Fruit fly (Drosophila melanogaster) whole organism, prepupa: ENCODE results near the gene Karl.

Experiments
- CG34406 ChIP-seq: fragments of 200-800 bp; sonication (Bioruptor generic); optimal IDR thresholded peaks from 3 replicates; lab custom pipeline; 2016; ENCODE audit warnings: missing biosample characterization, missing genetic modification characterization
- CG8319 ChIP-seq: fragments of 200-800 bp; sonication (Bioruptor generic); optimal IDR thresholded peaks from 3 replicates; lab custom pipeline; 2016; ENCODE audit warnings: missing biosample characterization, missing genetic modification characterization
- Ets21C ChIP-seq: fragments of 200-800 bp; sonication (Bioruptor generic); optimal IDR thresholded peaks from 3 replicates; lab custom pipeline; 2016; ENCODE audit warnings: missing biosample characterization, missing genetic modification characterization
- Hr4 ChIP-seq: fragments of 200-800 bp; sonication (Bioruptor generic); optimal IDR thresholded peaks from 3 replicates; lab custom pipeline; 2016; ENCODE audit warnings: missing biosample characterization, missing genetic modification characterization
- fd59A ChIP-seq: fragments of 200-800 bp; sonication (Bioruptor generic); optimal IDR thresholded peaks from 2 replicates; lab custom pipeline; 2017; ENCODE audit warnings: missing biosample characterization, mild to moderate bottlenecking, missing genetic modification characterization, missing genetic modification reagents
- ss ChIP-seq, 2 experiments: fragments of 200-800 bp; sonication (Bioruptor generic); optimal IDR thresholded peaks; 2 replicates in 1 of 2; 3 replicates in 1 of 2; lab custom pipeline; 2017 to 2018; ENCODE audit warnings: mild to moderate bottlenecking in 2 of 2, missing biosample characterization in 2 of 2, missing genetic modification characterization in 2 of 2, moderate library complexity in 1 of 2
- topi ChIP-seq: fragments of 200-800 bp; sonication (Bioruptor generic); optimal IDR thresholded peaks from 3 replicates; lab custom pipeline; 2016; ENCODE audit warnings: missing biosample characterization, missing genetic modification characterization
- vri ChIP-seq: fragments of 200-800 bp; sonication (Bioruptor generic); optimal IDR thresholded peaks from 3 replicates; lab custom pipeline; 2016; ENCODE audit warnings: missing biosample characterization, mild to moderate bottlenecking, missing genetic modification characterization

dm6 chrX:11806867-11807747 lies 19.9 kb downstream of the Karl start, which contains the start of gene Hsc70-3:
- peak; percentile 12 for TF ChIP-seq CG34406 (GFP tag; lab: Kevin White, UChicago)
- no peak for TF ChIP-seq CG8319
- TF ChIP-seq fd59A = no peak
- no peak for TF ChIP-seq Hr4 (GFP tag; lab: Kevin White, UChicago)
- peak; percentile 38 to 53 for TF ChIP-seq ss (GFP tag; optimal IDR thresholded peaks at IDR 0.05; lab: Kevin White, UChicago)
- no peak for TF ChIP-seq Ets21C (GFP tag; lab: Kevin White, UChicago)
- TF ChIP-seq topi (GFP tag; lab: Kevin White, UChicago) = peak; percentile 10
- peak; percentile 62 for TF ChIP-seq vri (GFP tag; lab: Kevin White, UChicago)
